Fruit fly (Drosophila melanogaster): ENCODE measurements around the gene Alg13.

Alg13 gene

dm6 chr3R:29157418-29158398 lies 19.3 kb upstream of the Alg13 start, which contains the start of gene rdog (continued):
- TF ChIP-seq ci (GFP tag; IDR thresholded peaks at IDR 0.05) (0 out of 3 replicates have a peak, but pooled peaks have one; percentile 6), trh (GFP tag; optimal IDR thresholded peaks at IDR 0.05) (no peak), Mad (GFP tag; optimal IDR thresholded peaks at IDR 0.05) (peak; percentile 76), CG32532 (GFP tag; IDR thresholded peaks at IDR 0.05) (peak; percentile 64; the same call in 1 of the 2 replicates), HLH3B (GFP tag; IDR thresholded peaks at IDR 0.05) (peak; percentile 53), CG10543 (GFP tag; optimal IDR thresholded peaks at IDR 0.05) (peak; percentile 87), crol (GFP tag; IDR thresholded peaks at IDR 0.05) (no peak), fd3F (GFP tag; optimal IDR thresholded peaks at IDR 0.05) (peak; percentile 31), eve (GFP tag; optimal IDR thresholded peaks at IDR 0.05) (no peak), maf-S (GFP tag; optimal IDR thresholded peaks at IDR 0.05) (peak; percentile 73), lmd (GFP tag; IDR thresholded peaks at IDR 0.05) (peak; percentile 77), Usf (GFP tag; optimal IDR thresholded peaks at IDR 0.05) (peak; percentile 56), CG7928 (GFP tag; optimal IDR thresholded peaks at IDR 0.05) (peak; percentile 30), CG3838 (GFP tag; optimal IDR thresholded peaks at IDR 0.05) (peak; percentile 56), CG18476 (GFP tag; optimal IDR thresholded peaks at IDR 0.05) (peak; percentile 85), MBD-R2 (GFP tag; IDR thresholded peaks at IDR 0.05) (peak; percentile 42), kay (GFP tag; optimal IDR thresholded peaks at IDR 0.05) (peak; percentile 61), CG1529 (GFP tag; optimal IDR thresholded peaks at IDR 0.05) (peak; percentile 61), PHDP (tag; optimal IDR thresholded peaks at IDR 0.05) (peak; percentile 65), HLHmδ (GFP tag; optimal IDR thresholded peaks at IDR 0.05) (no peak), Elba2 (GFP tag; optimal IDR thresholded peaks at IDR 0.05) (no peak), br (optimal IDR thresholded peaks at IDR 0.05) (no peak), twi (tag; optimal IDR thresholded peaks at IDR 0.05) (peak; percentile 66), mld (GFP tag; IDR thresholded peaks at IDR 0.05; ENCODE audit: partially characterized antibody) (no peak), Poxn (GFP tag; IDR thresholded peaks at IDR 0.05) (no peak), CG4360 (GFP tag; IDR thresholded peaks at IDR 0.05) (no peak; the same call in none of the 2 replicates), CG17829 (tag; optimal IDR thresholded peaks at IDR 0.05) (peak; percentile 84), CG12071 (GFP tag; optimal IDR thresholded peaks at IDR 0.05) (peak; percentile 30), gce (GFP tag; IDR thresholded peaks at IDR 0.05) (no peak), CG7963 (GFP tag; IDR thresholded peaks at IDR 0.05; ENCODE audit: partially characterized antibody) (no peak), odd (GFP tag; optimal IDR thresholded peaks at IDR 0.05) (peak; percentile 71), Ets97D (GFP tag; optimal IDR thresholded peaks at IDR 0.05) (peak; percentile 39), sens-2 (GFP tag; IDR thresholded peaks at IDR 0.05) (peak; percentile 54; the same call in 1 of the 2 replicates), ewg (GFP tag; optimal IDR thresholded peaks at IDR 0.05) (peak; percentile 37), Pdp1 (GFP tag; optimal IDR thresholded peaks at IDR 0.05) (peak; percentile 65 to 84), bbx (GFP tag; IDR thresholded peaks at IDR 0.05; ENCODE audit: partially characterized antibody) (no peak), nmo (GFP tag; optimal IDR thresholded peaks at IDR 0.05) (no peak), slbo (GFP tag; IDR thresholded peaks at IDR 0.05) (peak; percentile 61), Ravus (GFP tag; IDR thresholded peaks at IDR 0.05) (no peak), CG6791 (GFP tag; IDR thresholded peaks at IDR 0.05; ENCODE audit: partially characterized antibody) (peak; percentile 46; the same call in 1 of the 3 replicates), rib (GFP tag; IDR thresholded peaks at IDR 0.05) (peak; percentile 27; the same call in 1 of the 2 replicates), schlank (tag; optimal IDR thresholded peaks at IDR 0.05) (peak; percentile 22), bab2 (GFP tag; optimal IDR thresholded peaks at IDR 0.05) (no peak), Gsc (GFP tag; IDR thresholded peaks at IDR 0.05) (no peak; the same call in 1 of the 2 replicates), CG4617 (GFP tag; optimal IDR thresholded peaks at IDR 0.05; ENCODE audit: borderline replicate concordance) (peak; percentile 46), CG32767 (GFP tag; IDR thresholded peaks at IDR 0.05) (peak; percentile 65; the same call in 1 of the 2 replicates), CG12744 (GFP tag; optimal IDR thresholded peaks at IDR 0.05) (peak; percentile 74), Side (GFP tag; optimal IDR thresholded peaks at IDR 0.05) (peak; percentile 73)
